Fruit fly (Drosophila melanogaster): ENCODE results near the gene Dref.
A peak's percentile ranks its signal among the peaks of the same experiment; 100 is the strongest.

The Dref gene

dm6 chr2L:9937908-9938307, 29.1 kb downstream of the Dref start, which contains the start of gene Arglu1 (continued):
- TF ChIP-seq MESR4 (GFP tag; optimal IDR thresholded peaks at IDR 0.05): peak; percentile 85
- no peak for TF ChIP-seq CG4730 (GFP tag; IDR thresholded peaks at IDR 0.05)
- peak; percentile 60 for TF ChIP-seq pzg (GFP tag; optimal IDR thresholded peaks at IDR 0.05)
- TF ChIP-seq CG6272 (GFP tag; IDR thresholded peaks at IDR 0.05): no peak
- TF ChIP-seq nom (GFP tag; optimal IDR thresholded peaks at IDR 0.05): no peak
- no peak for TF ChIP-seq her (GFP tag; optimal IDR thresholded peaks at IDR 0.05)
- TF ChIP-seq CG1647 (GFP tag; optimal IDR thresholded peaks at IDR 0.05): no peak
- TF ChIP-seq CG6683 (GFP tag; optimal IDR thresholded peaks at IDR 0.05): no peak
- no peak for TF ChIP-seq crol (GFP tag; IDR thresholded peaks at IDR 0.05)
- TF ChIP-seq MTF-1 (GFP tag; optimal IDR thresholded peaks at IDR 0.05; ENCODE audit: borderline replicate concordance): no peak
- TF ChIP-seq CG18764 (GFP tag; optimal IDR thresholded peaks at IDR 0.05): no peak
- peak; percentile 0 for TF ChIP-seq CG2116 (GFP tag; optimal IDR thresholded peaks at IDR 0.05)
- TF ChIP-seq zen2 (GFP tag; IDR thresholded peaks at IDR 0.05; ENCODE audit: partially characterized antibody): 0 out of 3 replicates have a peak, but pooled peaks have one; percentile 23
- no peak for TF ChIP-seq HmgD (GFP tag; optimal IDR thresholded peaks at IDR 0.05)
- no peak for TF ChIP-seq CrebB (tag; optimal IDR thresholded peaks at IDR 0.05)
- TF ChIP-seq ato (GFP tag; IDR thresholded peaks at IDR 0.05; ENCODE audit: partially characterized antibody): no peak
- no peak for TF ChIP-seq Rx (GFP tag; IDR thresholded peaks at IDR 0.05)
- TF ChIP-seq CG11456 (GFP tag; IDR thresholded peaks at IDR 0.05): peak; percentile 63; the same call in 1 of the 3 replicates
- no peak for TF ChIP-seq Chrac-16 (GFP tag; optimal IDR thresholded peaks at IDR 0.05)
- TF ChIP-seq CHES-1-like (GFP tag; optimal IDR thresholded peaks at IDR 0.05): peak; percentile 39
- no peak for TF ChIP-seq Mrtf (GFP tag; IDR thresholded peaks at IDR 0.05)
- peak; percentile 36; the same call in 1 of the 2 replicates for TF ChIP-seq CG13287 (GFP tag; IDR thresholded peaks at IDR 0.05; ENCODE audit: partially characterized antibody)
- TF ChIP-seq HLHmδ (GFP tag; optimal IDR thresholded peaks at IDR 0.05): no peak
- peak in 1 of 2 experiments; percentile 6 for TF ChIP-seq Hr51 (GFP tag; optimal IDR thresholded peaks at IDR 0.05)
- TF ChIP-seq emc (GFP tag; optimal IDR thresholded peaks at IDR 0.05): no peak
- TF ChIP-seq Lhr (GFP tag; optimal IDR thresholded peaks at IDR 0.05): no peak
- TF ChIP-seq CG12391 (tag; optimal IDR thresholded peaks at IDR 0.05): no peak
- TF ChIP-seq kay (GFP tag; optimal IDR thresholded peaks at IDR 0.05): no peak
- no peak for TF ChIP-seq dati (GFP tag; IDR thresholded peaks at IDR 0.05)
- TF ChIP-seq Xbp1 (GFP tag; optimal IDR thresholded peaks at IDR 0.05): no peak
- no peak for TF ChIP-seq HHEX (GFP tag; optimal IDR thresholded peaks at IDR 0.05)
- no peak for TF ChIP-seq bab2 (GFP tag; optimal IDR thresholded peaks at IDR 0.05)
- no peak for TF ChIP-seq Opbp (GFP tag; IDR thresholded peaks at IDR 0.05; ENCODE audit: partially characterized antibody)
- TF ChIP-seq Dfd (GFP tag; optimal IDR thresholded peaks at IDR 0.05): no peak
- TF ChIP-seq crc (GFP tag; optimal IDR thresholded peaks at IDR 0.05): no peak
- no peak for TF ChIP-seq zfh1 (GFP tag; IDR thresholded peaks at IDR 0.05)
- TF ChIP-seq CG31365 (tag; optimal IDR thresholded peaks at IDR 0.05): no peak
- no peak for TF ChIP-seq CG9876 (GFP tag; optimal IDR thresholded peaks at IDR 0.05)
- no peak for TF ChIP-seq Gug (GFP tag; IDR thresholded peaks at IDR 0.05)
- no peak for TF ChIP-seq Antp (GFP tag; optimal IDR thresholded peaks at IDR 0.05)
- TF ChIP-seq Scr (GFP tag; IDR thresholded peaks at IDR 0.05; ENCODE audit: partially characterized antibody): no peak
- no peak for TF ChIP-seq salm (tag; optimal IDR thresholded peaks at IDR 0.05)
- 0 out of 2 replicates have a peak, but pooled peaks have one; percentile 34 for TF ChIP-seq Dref (GFP tag; IDR thresholded peaks at IDR 0.05)
- TF ChIP-seq mld (GFP tag; IDR thresholded peaks at IDR 0.05; ENCODE audit: partially characterized antibody): no peak
- TF ChIP-seq CG12299 (tag; optimal IDR thresholded peaks at IDR 0.05): no peak
- TF ChIP-seq hbn (GFP tag; IDR thresholded peaks at IDR 0.05; ENCODE audit: partially characterized antibody): no peak
- TF ChIP-seq CG11560 (tag; IDR thresholded peaks at IDR 0.05): no peak
- TF ChIP-seq zfh2 (GFP tag; optimal IDR thresholded peaks at IDR 0.05): peak; percentile 58
- TF ChIP-seq ftz-f1 (GFP tag; optimal IDR thresholded peaks at IDR 0.05): no peak
- peak; percentile 37 for TF ChIP-seq CG33213 (GFP tag; optimal IDR thresholded peaks at IDR 0.05)
- peak; percentile 46 for TF ChIP-seq CG2120 (GFP tag; optimal IDR thresholded peaks at IDR 0.05)

Measured in whole organism, embryonic.